Worm (Caenorhabditis elegans) whole organism, L4 larva: Measurements from ENCODE around the gene F40H3.2.

Experiments
- F37D6.2 ChIP-seq: sonication (generic microtip); optimal IDR thresholded peaks from 2 replicates; lab custom pipeline; 2016; ENCODE audit warnings: mild to moderate bottlenecking, missing genetic modification characterization, missing compliant biosample characterization
- aly-2 ChIP-seq: sonication (generic microtip); optimal IDR thresholded peaks from 2 replicates; lab custom pipeline; 2018; ENCODE audit warnings: missing biosample characterization, missing genetic modification characterization
- ama-1 ChIP-seq: fragments of 150-350 bp; optimal IDR thresholded peaks from 2 replicates; lab custom pipeline; 2014; ENCODE audit warnings: inconsistent platforms, mixed read lengths
- ceh-28 ChIP-seq: fragments of 150-350 bp; optimal IDR thresholded peaks from 2 replicates; lab custom pipeline; 2014; ENCODE audit warnings: missing biosample characterization, missing genetic modification reagents, missing genetic modification characterization
- fos-1 ChIP-seq: fragments of 150-350 bp; optimal IDR thresholded peaks from 2 replicates; lab custom pipeline; 2014; ENCODE audit warnings: missing biosample characterization, missing genetic modification characterization
- nhr-77 ChIP-seq: fragments of 150-350 bp; optimal IDR thresholded peaks from 2 replicates; lab custom pipeline; 2014; ENCODE audit warnings: missing biosample characterization, missing genetic modification characterization
- unc-39 ChIP-seq: sonication (generic microtip); optimal IDR thresholded peaks from 2 replicates; lab custom pipeline; 2017; ENCODE audit warnings: missing biosample characterization, missing genetic modification characterization

- TF ChIP-seq fos-1 (tag; lab: Kevin White, UChicago) (no peak), ceh-28 (no peak), F37D6.2 (no peak), unc-39 (no peak), nhr-77 (no peak), ama-1 (lab: Kevin White, UChicago) (no peak), aly-2 (tag; lab: Kevin White, UChicago) (no peak)
Measured at ce11 chrII:6125259-6125658, 48.2 kb upstream of the F40H3.2 start, which contains the start of gene rars-2.
